Worm (Caenorhabditis elegans): ENCODE results near the gene spsb-2.

Gene spsb-2

DNA sequence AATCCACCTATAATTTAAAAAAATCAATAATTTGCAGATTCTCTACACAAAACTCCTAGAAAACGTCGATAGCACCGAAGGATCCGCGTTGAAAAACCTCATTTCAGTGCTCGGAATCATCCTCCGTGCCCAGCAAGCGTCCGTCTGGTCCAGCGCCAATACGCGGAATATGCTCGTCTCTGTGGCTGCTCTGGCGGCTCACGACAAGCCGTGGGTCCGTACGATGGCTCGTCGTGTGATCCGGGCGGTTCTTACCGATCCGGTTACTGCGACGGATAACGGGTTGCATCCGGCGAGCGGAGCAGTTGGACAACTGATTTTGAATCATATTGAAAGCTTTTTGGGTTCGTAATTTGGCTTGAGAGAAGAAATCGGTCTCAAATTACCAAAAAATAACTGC lies 5.5 kb downstream of the spsb-2 start:
- no peak for TF ChIP-seq sea-2 (GFP tag; IDR thresholded peaks at IDR 0.05)
- peak; percentile 75 for TF ChIP-seq zfh-2 (GFP tag; conservative IDR thresholded peaks at IDR 0.05)
- TF ChIP-seq zim-3 (tag; optimal IDR thresholded peaks at IDR 0.05), result no peak
- no peak for TF ChIP-seq madf-3 (GFP tag; IDR thresholded peaks at IDR 0.05)

DNA sequence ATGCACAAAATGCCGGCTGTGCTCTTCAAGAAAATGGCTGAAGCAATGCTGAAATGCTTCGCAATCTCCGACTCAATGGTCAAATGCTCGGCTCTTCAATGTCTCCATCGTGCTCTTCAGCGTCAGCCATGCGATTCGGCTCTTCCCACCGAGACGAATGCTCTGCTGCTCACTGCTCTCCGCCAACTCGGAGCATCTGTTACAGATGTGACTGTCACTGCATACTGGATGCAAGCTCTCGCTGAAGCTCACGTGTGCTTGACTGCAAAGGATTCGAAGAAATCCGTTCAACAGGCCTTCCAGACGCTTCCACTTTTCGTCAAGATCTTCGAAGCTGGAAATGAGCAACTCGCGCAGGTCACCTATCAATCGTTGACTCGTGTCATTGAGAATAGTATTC lies 7.0 kb downstream of the spsb-2 start:
- no peak for TF ChIP-seq nfya-2 (GFP tag; IDR thresholded peaks at IDR 0.05)
- TF ChIP-seq zfh-2 (GFP tag; conservative IDR thresholded peaks at IDR 0.05), result peak; percentile 65
- TF ChIP-seq akir-1 (GFP tag; optimal IDR thresholded peaks at IDR 0.05), result no peak

DNA sequence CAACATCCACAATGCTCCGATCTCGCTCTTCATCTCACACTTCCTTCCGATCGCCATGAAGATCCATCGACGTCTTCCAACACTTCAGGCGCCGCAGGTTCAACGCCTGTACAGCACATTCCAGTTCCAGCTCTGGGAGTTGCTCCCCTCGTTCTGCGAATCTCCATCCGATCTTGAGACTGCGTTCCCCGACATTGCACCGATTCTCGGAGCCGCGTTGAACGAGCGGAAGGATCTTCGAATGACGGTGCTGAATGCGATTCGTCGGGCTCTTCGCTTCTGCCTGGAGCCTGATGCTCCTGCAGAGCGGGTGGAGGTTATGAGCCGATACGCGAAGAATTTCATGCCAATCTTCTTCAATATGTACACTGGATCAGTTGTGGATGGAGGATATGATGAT lies 9.5 kb downstream of the spsb-2 start:
- TF ChIP-seq zfh-2 (GFP tag; conservative IDR thresholded peaks at IDR 0.05) (peak; percentile 77), ceh-40 (GFP tag; IDR thresholded peaks at IDR 0.05) (no peak)

DNA sequence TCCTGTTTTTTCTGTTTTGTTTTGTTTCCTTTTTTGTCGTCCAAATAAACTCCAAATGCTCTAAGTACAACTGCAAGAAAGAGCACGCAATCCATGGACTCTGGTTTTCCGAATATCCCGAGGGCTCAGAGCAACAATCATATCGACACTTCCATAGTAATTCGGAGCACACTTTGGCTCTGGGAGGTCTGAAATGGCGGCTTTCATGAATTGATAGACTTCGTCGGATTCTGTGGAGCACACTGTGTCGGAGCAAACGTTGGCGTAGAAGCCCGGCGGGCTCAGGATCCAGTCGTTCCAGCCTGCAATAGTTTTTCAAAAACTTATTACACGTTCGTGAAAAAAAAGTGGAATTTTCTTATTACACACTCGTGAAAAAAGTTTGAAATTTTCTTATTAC lies 14.7 kb downstream of the spsb-2 start:
- TF ChIP-seq ets-4 (GFP tag; optimal IDR thresholded peaks at IDR 0.05) (no peak), D2030.7 (GFP tag; IDR thresholded peaks at IDR 0.05) (peak; percentile 18; the same call in 1 of the 2 replicates), hmg-1.2 (GFP tag; IDR thresholded peaks at IDR 0.05) (no peak), ztf-6 (GFP tag; IDR thresholded peaks at IDR 0.05) (no peak), rpc-1 (optimal IDR thresholded peaks at IDR 0.05) (no peak), rpc-1 (tag; optimal IDR thresholded peaks at IDR 0.05) (no peak), madf-6 (GFP tag; IDR thresholded peaks at IDR 0.05) (peak; percentile 31; the same call in 1 of the 2 replicates)

- TF ChIP-seq ceh-100 (GFP tag; IDR thresholded peaks at IDR 0.05) (no peak), sptf-2 (GFP tag; optimal IDR thresholded peaks at IDR 0.05) (no peak), hmg-20 (GFP tag; IDR thresholded peaks at IDR 0.05) (no peak), rpc-1 (optimal IDR thresholded peaks at IDR 0.05) (no peak), rpc-1 (tag; optimal IDR thresholded peaks at IDR 0.05) (no peak), unc-62 (GFP tag; optimal IDR thresholded peaks at IDR 0.05) (peak; percentile 39), efl-1 (GFP tag; optimal IDR thresholded peaks at IDR 0.05) (no peak), atf-7 (tag; optimal IDR thresholded peaks at IDR 0.05) (peak; percentile 75), tlf-1 (GFP tag; optimal IDR thresholded peaks at IDR 0.05) (no peak), T26A5.8 (tag; optimal IDR thresholded peaks at IDR 0.05) (no peak), lin-40 (tag; optimal IDR thresholded peaks at IDR 0.05) (peak; percentile 45), let-607 (tag; optimal IDR thresholded peaks at IDR 0.05) (peak; percentile 37 to 67), lin-54 (GFP tag; optimal IDR thresholded peaks at IDR 0.05) (no peak), F22D6.2 (tag; optimal IDR thresholded peaks at IDR 0.05) (peak; percentile 31), pha-4 (tag; optimal IDR thresholded peaks at IDR 0.05) (no peak), ceh-79 (tag; optimal IDR thresholded peaks at IDR 0.05) (no peak), mel-28 (tag; optimal IDR thresholded peaks at IDR 0.05; ENCODE audit: borderline replicate concordance) (no peak), tbp1 (GFP tag; optimal IDR thresholded peaks at IDR 0.05) (peak; percentile 10), cebp-1 (GFP tag; IDR thresholded peaks at IDR 0.05) (no peak), cebp-1 (tag; optimal IDR thresholded peaks at IDR 0.05) (peak; percentile 35), him-1 (tag; optimal IDR thresholded peaks at IDR 0.05) (no peak), snpc-4 (GFP tag; optimal IDR thresholded peaks at IDR 0.05) (no peak), snpc-4 (tag; optimal IDR thresholded peaks at IDR 0.05) (peak in 1 of 4 experiments; percentile 35), ZK185.1 (tag; optimal IDR thresholded peaks at IDR 0.05; ENCODE audit: poor library complexity, severe bottlenecking) (no peak), Y79H2A.3 (GFP tag; conservative IDR thresholded peaks at IDR 0.05) (no peak), nhr-80 (tag; optimal IDR thresholded peaks at IDR 0.05) (peak; percentile 95), madf-6 (GFP tag; IDR thresholded peaks at IDR 0.05) (no peak), nhr-120 (GFP tag; IDR thresholded peaks at IDR 0.05) (no peak), ets-4 (GFP tag; optimal IDR thresholded peaks at IDR 0.05) (peak; percentile 38), ztf-22 (GFP tag; optimal IDR thresholded peaks at IDR 0.05) (peak; percentile 89), nfyb-1 (GFP tag; IDR thresholded peaks at IDR 0.05) (no peak), ztf-26 (tag; optimal IDR thresholded peaks at IDR 0.05) (no peak)
These were observed 21.4 kb downstream of the spsb-2 start, which contains the start of gene tig-3 for ce11 chrII:15251593-15251992. Gene tig-3, minus strand, starts transcription at chrII:15251792.
